Fruit fly (Drosophila melanogaster): ENCODE results near the gene CG12025.

DNA sequence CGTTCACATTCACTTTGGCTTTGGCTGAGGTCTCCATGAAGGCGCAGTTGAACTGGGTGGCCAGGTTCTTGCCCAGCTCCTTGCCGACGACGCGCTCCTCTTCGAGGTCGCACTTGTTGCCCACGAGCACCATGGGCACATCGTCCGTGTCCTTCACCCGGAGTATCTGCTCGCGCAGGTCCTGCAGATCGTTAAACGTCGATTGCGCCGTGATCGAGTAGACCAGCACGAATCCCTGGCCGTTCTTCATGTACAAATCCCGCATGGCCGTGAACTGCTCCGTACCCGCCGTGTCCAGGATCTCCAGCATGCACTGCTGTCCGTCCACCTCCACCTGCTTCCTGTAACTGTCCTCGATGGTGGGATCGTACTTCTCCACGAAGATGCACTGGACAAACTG is 4.5 kb upstream of the CG12025 start:
- TF ChIP-seq Pif1A (GFP tag; optimal IDR thresholded peaks at IDR 0.05): no peak
- TF ChIP-seq EcR (GFP tag; optimal IDR thresholded peaks at IDR 0.05): no peak
- no peak for TF ChIP-seq CG12605 (GFP tag; IDR thresholded peaks at IDR 0.05)
- no peak for TF ChIP-seq fd96Ca (GFP tag; IDR thresholded peaks at IDR 0.05)
- no peak for TF ChIP-seq CG14655 (GFP tag; optimal IDR thresholded peaks at IDR 0.05)
- no peak for TF ChIP-seq CG8159 (tag; optimal IDR thresholded peaks at IDR 0.05)
- no peak for TF ChIP-seq CG17806 (tag; optimal IDR thresholded peaks at IDR 0.05)
- TF ChIP-seq rn (GFP tag; IDR thresholded peaks at IDR 0.05): no peak
- no peak for TF ChIP-seq CG10348 (GFP tag; IDR thresholded peaks at IDR 0.05)
- no peak for TF ChIP-seq CG4496 (GFP tag; IDR thresholded peaks at IDR 0.05)
- TF ChIP-seq CG15710 (tag; optimal IDR thresholded peaks at IDR 0.05): no peak
- TF ChIP-seq CG13204 (GFP tag; optimal IDR thresholded peaks at IDR 0.05): no peak
- no peak for TF ChIP-seq Ets98B (GFP tag; IDR thresholded peaks at IDR 0.05)
- no peak for TF ChIP-seq CG8301 (tag; optimal IDR thresholded peaks at IDR 0.05)

Data from whole organism, pupa.